Fruit fly (Drosophila melanogaster): ENCODE measurements around the gene Ir68a.

Gene Ir68a

DNA sequence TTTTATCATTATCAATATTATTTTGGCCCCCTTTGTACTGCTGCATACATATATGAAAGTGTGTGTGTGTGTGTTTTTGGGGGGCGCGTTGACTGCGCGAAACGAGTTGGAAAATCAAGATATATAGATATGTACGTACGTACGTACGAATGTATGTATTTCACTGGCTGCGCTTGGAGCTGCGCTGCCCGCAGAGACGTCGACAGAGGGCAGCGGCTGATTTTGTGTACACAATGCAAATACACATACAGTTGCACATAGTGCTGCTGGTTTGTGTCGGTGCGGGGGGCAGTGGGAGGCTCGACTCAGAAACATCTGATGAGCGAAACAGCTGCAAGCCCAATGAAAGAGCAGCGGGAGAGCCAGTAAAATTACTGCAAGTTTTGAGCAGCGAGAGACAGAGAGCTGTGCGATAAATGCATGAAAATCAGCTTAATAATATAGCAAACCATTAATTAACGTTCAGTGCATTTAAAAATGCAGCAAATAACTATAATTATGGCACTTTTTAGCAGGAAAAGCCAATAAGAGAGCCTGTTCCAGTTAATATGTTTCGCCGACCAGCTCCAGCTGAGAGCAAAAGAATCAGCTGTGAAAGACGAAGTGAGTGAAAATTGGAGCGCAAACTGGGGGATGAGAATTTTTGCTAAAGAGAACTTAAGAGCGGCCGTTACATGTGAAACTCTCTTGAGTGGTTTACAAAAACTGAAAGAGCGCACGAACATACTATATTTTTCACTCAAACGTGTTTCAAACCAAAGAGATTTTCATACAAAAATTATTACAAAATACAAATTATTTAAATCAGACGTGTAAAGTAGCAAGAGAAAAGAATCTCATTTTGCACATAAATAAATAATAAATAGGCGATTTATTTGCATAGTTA is 11.6 kb upstream of the Ir68a start:
- TF ChIP-seq CG17801 (GFP tag; optimal IDR thresholded peaks at IDR 0.05; ENCODE audit: partially characterized antibody) = peak; percentile 68

- TF ChIP-seq CG17801 (GFP tag; optimal IDR thresholded peaks at IDR 0.05; ENCODE audit: partially characterized antibody) = peak; percentile 95
These were observed 10.2 kb upstream of the Ir68a start for dm6 chr3L:11246046-11246887.

DNA sequence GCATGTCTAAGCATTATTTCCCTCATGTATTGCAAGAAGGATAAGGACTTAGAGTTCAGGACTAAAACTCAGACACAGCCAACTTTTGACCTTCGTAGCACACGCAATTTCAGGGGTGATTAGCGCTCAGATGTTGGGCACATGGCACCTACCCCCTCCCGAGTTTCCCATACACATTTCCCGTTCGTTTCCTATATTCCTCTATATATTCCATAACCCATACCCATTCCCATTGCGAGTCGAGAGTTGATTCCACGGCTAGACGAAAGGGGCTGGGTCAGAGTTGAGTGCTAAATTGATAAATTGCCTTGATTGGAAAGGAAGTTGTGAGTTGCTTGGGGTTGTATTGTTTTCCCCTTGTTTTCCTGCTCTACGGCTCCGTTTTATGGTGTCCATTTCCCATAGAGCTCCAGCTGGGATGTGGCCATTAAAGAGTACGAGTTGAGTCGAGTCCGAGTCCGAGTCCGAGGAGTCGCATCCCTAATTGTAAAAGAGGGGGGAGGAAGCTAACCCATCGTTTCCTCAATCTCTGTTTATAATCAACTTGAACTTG is 8.1 kb upstream of the Ir68a start:
- TF ChIP-seq CG17801 (GFP tag; optimal IDR thresholded peaks at IDR 0.05; ENCODE audit: partially characterized antibody) = no peak

DNA sequence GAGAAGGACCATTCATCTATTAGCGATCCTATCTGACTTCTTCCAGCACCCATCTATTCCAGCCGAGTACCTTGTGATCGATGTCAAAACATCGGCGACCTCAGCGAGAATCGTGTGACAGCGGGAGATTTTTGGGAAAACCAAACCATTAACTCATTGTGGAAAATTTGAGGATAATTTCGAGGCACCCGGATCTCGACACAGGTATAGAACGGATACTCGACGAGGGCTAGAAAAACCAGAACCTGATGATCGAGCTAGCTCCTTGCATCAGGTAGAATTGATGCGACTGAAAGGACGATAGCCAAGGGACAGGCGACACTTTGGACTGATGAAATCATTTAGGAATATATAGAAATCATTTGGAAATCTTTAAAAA is 7.3 kb upstream of the Ir68a start:
- TF ChIP-seq CG17801 (GFP tag; optimal IDR thresholded peaks at IDR 0.05; ENCODE audit: partially characterized antibody) = no peak

- no peak for TF ChIP-seq CG17801 (GFP tag; optimal IDR thresholded peaks at IDR 0.05; ENCODE audit: partially characterized antibody)
These were observed 6.6 kb upstream of the Ir68a start for dm6 chr3L:11242410-11243291.

DNA sequence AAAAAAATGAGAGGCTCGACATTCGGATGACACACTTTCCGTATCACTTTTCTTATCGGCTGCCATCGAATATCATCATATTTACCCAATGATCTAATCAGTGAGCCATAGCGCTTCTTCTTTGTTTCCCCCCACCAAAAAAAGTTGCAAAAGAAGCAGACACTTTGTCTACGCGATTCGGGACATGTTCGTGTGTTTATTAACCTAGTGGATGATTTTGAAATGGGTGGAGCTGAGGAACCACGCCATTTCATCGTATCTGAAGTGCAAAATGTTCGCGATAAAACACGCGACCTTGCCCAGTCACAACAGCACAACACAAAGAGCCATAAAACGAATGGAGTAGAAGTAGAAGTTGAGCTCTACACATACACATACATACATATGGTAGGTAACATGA is 5.9 kb upstream of the Ir68a start:
- TF ChIP-seq CG17801 (GFP tag; optimal IDR thresholded peaks at IDR 0.05; ENCODE audit: partially characterized antibody) = peak; percentile 34

dm6 chr3L:11239191-11239641 is 3.2 kb upstream of the Ir68a start:
- no peak for TF ChIP-seq CG17801 (GFP tag; optimal IDR thresholded peaks at IDR 0.05; ENCODE audit: partially characterized antibody)

DNA sequence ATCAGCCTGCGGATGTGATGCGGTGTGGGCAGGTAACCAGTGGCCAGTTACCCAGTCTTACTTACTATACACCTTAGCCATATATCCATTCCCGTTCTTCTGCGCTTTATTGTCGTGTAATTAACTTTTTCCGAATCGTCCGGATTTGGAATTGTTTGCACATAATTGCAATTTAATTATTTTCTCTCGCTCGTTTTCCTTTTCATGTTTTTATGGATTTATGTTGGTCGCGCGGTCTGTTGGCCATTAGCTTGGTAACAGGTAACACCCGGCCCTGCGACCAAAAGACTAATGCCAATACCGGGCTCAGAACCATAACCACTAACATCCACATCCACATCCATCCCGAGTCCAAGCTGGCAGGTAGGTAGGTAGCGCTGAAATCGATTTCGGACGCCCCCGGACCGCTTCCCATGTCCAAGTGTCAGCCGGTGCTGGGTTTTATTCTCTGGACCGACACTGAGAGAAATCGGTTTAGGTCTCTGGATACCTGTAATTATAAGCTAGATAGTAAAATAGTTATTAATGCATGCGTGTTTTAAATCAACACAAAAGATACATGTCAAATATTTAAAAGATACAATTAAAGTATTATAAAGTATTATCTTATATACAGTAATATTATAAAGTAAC is 1.2 kb upstream of the Ir68a start:
- TF ChIP-seq CG17801 (GFP tag; optimal IDR thresholded peaks at IDR 0.05; ENCODE audit: partially characterized antibody) = no peak

DNA sequence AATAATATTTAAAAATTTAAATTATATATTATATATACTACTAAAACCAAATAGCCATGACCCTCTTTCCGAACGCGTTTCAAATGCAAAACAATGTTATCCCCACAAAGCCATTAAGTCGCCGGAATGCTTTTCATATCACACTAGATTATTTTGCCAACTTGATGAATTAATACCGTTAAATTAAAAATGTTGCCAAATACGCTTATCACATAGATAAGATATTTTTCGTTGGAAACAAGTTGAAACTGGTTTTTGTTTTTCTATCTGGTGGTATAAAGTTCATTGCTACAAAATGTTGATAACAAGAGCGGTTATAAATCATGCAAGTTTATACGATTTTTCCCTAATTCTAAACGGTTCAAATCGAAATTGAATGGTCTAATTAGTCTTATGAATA is 2.5 kb downstream of the Ir68a start:
- no peak for TF ChIP-seq CG17801 (GFP tag; optimal IDR thresholded peaks at IDR 0.05; ENCODE audit: partially characterized antibody)

DNA sequence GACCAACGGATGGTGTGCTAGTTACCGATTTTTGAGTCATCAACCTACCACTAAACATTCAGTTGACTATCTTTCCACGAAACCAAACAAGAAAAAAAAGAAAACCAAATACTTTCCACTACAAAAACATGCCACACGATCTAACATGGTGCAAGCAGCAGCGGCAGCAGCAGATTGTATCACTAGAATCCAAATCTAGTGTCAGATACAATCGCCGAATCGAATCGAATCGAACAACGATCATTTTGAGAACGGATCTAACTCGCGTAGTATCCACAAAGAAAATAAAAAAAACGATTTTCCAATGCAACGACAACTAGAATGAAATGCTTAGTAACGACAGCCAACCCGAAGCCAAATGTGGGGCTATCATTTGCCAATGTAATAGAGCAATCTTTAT is 8.3 kb downstream of the Ir68a start:
- TF ChIP-seq CG17801 (GFP tag; optimal IDR thresholded peaks at IDR 0.05; ENCODE audit: partially characterized antibody) = no peak

DNA sequence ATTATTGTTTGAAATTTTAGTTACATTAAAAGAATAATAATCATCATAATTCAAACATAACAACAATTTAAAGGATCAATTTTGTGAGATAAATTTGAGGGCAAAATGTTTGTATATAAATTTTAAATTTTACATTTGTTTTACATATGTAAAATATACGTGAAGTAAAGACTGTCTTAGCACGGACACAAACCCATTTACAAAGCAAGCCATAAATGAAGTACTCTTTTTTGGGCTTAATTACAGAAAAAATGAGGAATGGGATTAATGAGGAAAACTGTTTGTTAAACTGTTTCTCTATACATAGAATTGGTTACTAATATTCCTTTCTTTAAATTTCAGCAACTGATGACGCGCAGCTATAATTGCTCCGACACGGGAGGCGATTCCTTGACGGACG is 11.4 kb downstream of the Ir68a start:
- TF ChIP-seq CG17801 (GFP tag; optimal IDR thresholded peaks at IDR 0.05; ENCODE audit: partially characterized antibody) = no peak

DNA sequence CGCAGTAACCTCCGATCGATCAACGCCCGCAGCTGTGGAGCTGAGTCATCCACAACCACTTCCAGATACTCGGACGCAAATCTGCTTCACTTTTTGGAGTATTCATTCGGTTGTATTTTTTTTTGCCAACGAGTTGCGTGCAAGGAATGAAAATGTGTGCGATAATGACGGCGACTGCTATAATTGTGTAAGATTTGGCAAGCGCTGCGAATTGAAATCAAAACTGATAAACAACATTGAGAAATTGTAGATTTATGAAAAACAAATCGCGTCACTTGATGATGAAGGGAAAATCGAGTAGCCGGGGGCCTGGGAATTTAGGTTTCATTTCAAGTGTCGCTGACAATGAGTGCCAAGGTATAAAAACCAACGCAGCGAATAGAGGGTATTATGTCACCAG is 17.1 kb downstream of the Ir68a start:
- no peak for TF ChIP-seq CG17801 (GFP tag; optimal IDR thresholded peaks at IDR 0.05; ENCODE audit: partially characterized antibody)

dm6 chr3L:11217893-11218292 is 18.1 kb downstream of the Ir68a start:
- TF ChIP-seq CG17801 (GFP tag; optimal IDR thresholded peaks at IDR 0.05; ENCODE audit: partially characterized antibody) = no peak

- TF ChIP-seq CG17801 (GFP tag; optimal IDR thresholded peaks at IDR 0.05; ENCODE audit: partially characterized antibody) = no peak
These were observed 19.8 kb downstream of the Ir68a start for dm6 chr3L:11216219-11216618.
